Fruit fly (Drosophila melanogaster) whole organism, embryonic: ENCODE measurements around the gene CG11168.

Experiments
- Atf6 ChIP-seq: fragments of 200-800 bp; sonication (Bioruptor generic); IDR thresholded peaks from 2 replicates; pipeline ENCODE4 v1.3.6; 2022; ENCODE audit warnings: missing biosample characterization, missing genetic modification characterization
- Bdp1 ChIP-seq: fragments of 200-800 bp; sonication (Bioruptor generic); optimal IDR thresholded peaks from 3 replicates; lab custom pipeline; 2016; ENCODE audit warnings: missing biosample characterization, missing genetic modification characterization
- Bgb ChIP-seq: fragments of 200-800 bp; sonication (Bioruptor generic); IDR thresholded peaks from 2 replicates; pipeline ENCODE4 v1.3.6; 2022; ENCODE audit warnings: missing biosample characterization, missing genetic modification characterization; ENCODE audit not compliant: partially characterized antibody
- CG10321 ChIP-seq: fragments of 200-800 bp; sonication (Bioruptor generic); IDR thresholded peaks from 2 replicates; pipeline ENCODE4 v1.3.6; 2022; ENCODE audit warnings: missing biosample characterization, missing genetic modification characterization
- CG14710 ChIP-seq: fragments of 200-800 bp; sonication (Bioruptor generic); optimal IDR thresholded peaks from 3 replicates; lab custom pipeline; 2019; ENCODE audit warnings: missing biosample characterization, mild to moderate bottlenecking, missing genetic modification characterization, moderate library complexity
- CG15011 ChIP-seq: fragments of 200-800 bp; sonication (Bioruptor generic); optimal IDR thresholded peaks from 3 replicates; lab custom pipeline; 2018; ENCODE audit warnings: missing biosample characterization, mild to moderate bottlenecking, missing genetic modification characterization
- CG1529 ChIP-seq: fragments of 200-800 bp; sonication (Bioruptor generic); optimal IDR thresholded peaks from 3 replicates; lab custom pipeline; 2018; ENCODE audit warnings: missing biosample characterization, missing genetic modification characterization
- CG15479 ChIP-seq: fragments of 200-800 bp; sonication (Bioruptor generic); optimal IDR thresholded peaks from 3 replicates; lab custom pipeline; 2019; ENCODE audit warnings: missing biosample characterization, mild to moderate bottlenecking, missing genetic modification characterization, moderate library complexity
- CG15514 ChIP-seq: fragments of 200-800 bp; sonication (Bioruptor generic); optimal IDR thresholded peaks from 3 replicates; lab custom pipeline; 2017; ENCODE audit warnings: missing biosample characterization, missing genetic modification characterization, mild to moderate bottlenecking, moderate library complexity, missing genetic modification reagents
- CG16813 ChIP-seq: fragments of 200-800 bp; sonication (Bioruptor generic); IDR thresholded peaks from 3 replicates; pipeline ENCODE4 v1.3.6; 2022; ENCODE audit warnings: missing biosample characterization, missing genetic modification characterization; ENCODE audit not compliant: partially characterized antibody
- CG1832 ChIP-seq: fragments of 200-800 bp; sonication (Bioruptor generic); optimal IDR thresholded peaks from 2 replicates; lab custom pipeline; 2017; ENCODE audit warnings: missing biosample characterization, mild to moderate bottlenecking, missing genetic modification characterization, inconsistent platforms
- CG3726 ChIP-seq: fragments of 200-800 bp; sonication (Bioruptor generic); IDR thresholded peaks from 3 replicates; pipeline ENCODE4, ENCODE4 v1.3.6; 2022; ENCODE audit warnings: missing biosample characterization, missing genetic modification characterization
- CG3847 ChIP-seq: fragments of 200-800 bp; sonication (Bioruptor generic); IDR thresholded peaks from 2 replicates; pipeline ENCODE4 v1.3.6; 2022; ENCODE audit warnings: missing biosample characterization, missing genetic modification characterization
- CG42726 ChIP-seq: fragments of 200-800 bp; sonication (Bioruptor generic); IDR thresholded peaks from 2 replicates; pipeline ENCODE4 v1.3.6; 2022; ENCODE audit warnings: missing biosample characterization, missing genetic modification characterization; ENCODE audit not compliant: partially characterized antibody
- CG6791 ChIP-seq: fragments of 200-800 bp; sonication (Bioruptor generic); IDR thresholded peaks from 3 replicates; pipeline ENCODE4 v1.3.6; 2022; ENCODE audit warnings: missing biosample characterization, missing genetic modification characterization; ENCODE audit not compliant: partially characterized antibody
- CG8478 ChIP-seq: fragments of >200 bp; optimal IDR thresholded peaks from 2 replicates; lab custom pipeline; 2018
- Doc3 ChIP-seq: fragments of 200-800 bp; sonication (Bioruptor generic); IDR thresholded peaks from 3 replicates; pipeline ENCODE4 v1.3.6; 2022; ENCODE audit warnings: missing biosample characterization, missing genetic modification characterization; ENCODE audit not compliant: partially characterized antibody
- Dref ChIP-seq: fragments of 200-800 bp; sonication (Bioruptor generic); IDR thresholded peaks from 2 replicates; pipeline ENCODE4 v1.3.6; 2022; ENCODE audit warnings: missing biosample characterization, missing genetic modification characterization
- Drgx ChIP-seq: fragments of 200-800 bp; sonication (Bioruptor generic); IDR thresholded peaks from 2 replicates; pipeline ENCODE4 v1.3.6; 2022; ENCODE audit warnings: missing biosample characterization, missing genetic modification characterization
- Gsc ChIP-seq: fragments of 200-800 bp; sonication (Bioruptor generic); IDR thresholded peaks from 2 replicates; pipeline ENCODE4 v1.3.6; 2022; ENCODE audit warnings: missing biosample characterization, missing genetic modification characterization
- Hey ChIP-seq: fragments of 200-800 bp; sonication (Bioruptor generic); optimal IDR thresholded peaks from 3 replicates; lab custom pipeline; 2018; ENCODE audit warnings: missing biosample characterization, mild to moderate bottlenecking, missing genetic modification characterization
- MESR4 ChIP-seq: fragments of 200-800 bp; sonication (Bioruptor generic); optimal IDR thresholded peaks from 2 replicates; lab custom pipeline; 2018; ENCODE audit warnings: missing biosample characterization, mild to moderate bottlenecking, missing genetic modification characterization, moderate library complexity
- Med ChIP-seq: fragments of 200-800 bp; sonication (Bioruptor generic); peaks from one replicate; lab custom pipeline; 2016; ENCODE audit warnings: missing biosample characterization, missing genetic modification characterization, mild to moderate bottlenecking, inconsistent platforms, moderate library complexity
- Myb ChIP-seq: fragments of 200-800 bp; sonication (Bioruptor generic); optimal IDR thresholded peaks from 2 replicates; lab custom pipeline; 2016; ENCODE audit warnings: missing biosample characterization, missing genetic modification characterization
- Nf-YC ChIP-seq: fragments of 200-800 bp; optimal IDR thresholded peaks from 3 replicates; lab custom pipeline; 2019; ENCODE audit warnings: missing biosample characterization, mild to moderate bottlenecking, missing genetic modification characterization, moderate library complexity
- Scr ChIP-seq: fragments of 200-800 bp; sonication (Bioruptor generic); IDR thresholded peaks from 2 replicates; pipeline ENCODE4 v1.3.6; 2022; ENCODE audit warnings: missing biosample characterization, missing genetic modification characterization; ENCODE audit not compliant: partially characterized antibody
- YL-1 ChIP-seq: fragments of 200-800 bp; sonication (Bioruptor generic); optimal IDR thresholded peaks from 3 replicates; lab custom pipeline; 2017; ENCODE audit warnings: missing biosample characterization, mild to moderate bottlenecking, missing genetic modification characterization
- amos ChIP-seq: fragments of 200-800 bp; sonication (Bioruptor generic); IDR thresholded peaks from 2 replicates; pipeline ENCODE4 v1.3.6; 2022; ENCODE audit warnings: missing biosample characterization, missing genetic modification characterization; ENCODE audit not compliant: partially characterized antibody
- aop ChIP-seq: fragments of 200-800 bp; sonication (Bioruptor generic); IDR thresholded peaks from 2 replicates; pipeline ENCODE4 v1.3.6; 2022; ENCODE audit warnings: missing biosample characterization, missing genetic modification characterization
- ara ChIP-seq: fragments of 200-800 bp; sonication (Bioruptor generic); IDR thresholded peaks from 2 replicates; pipeline ENCODE4 v1.3.6; 2022; ENCODE audit warnings: missing biosample characterization, missing genetic modification characterization
- ato ChIP-seq: fragments of 200-800 bp; sonication (Bioruptor generic); IDR thresholded peaks from 2 replicates; pipeline ENCODE4 v1.3.6; 2022; ENCODE audit warnings: missing biosample characterization, missing genetic modification characterization; ENCODE audit not compliant: partially characterized antibody
- bcd ChIP-seq: fragments of 200-800 bp; sonication (Bioruptor generic); optimal IDR thresholded peaks from 2 replicates; lab custom pipeline; 2017; ENCODE audit warnings: missing biosample characterization, mild to moderate bottlenecking, missing genetic modification characterization
- bsh ChIP-seq, 2 experiments: fragments of 200-800 bp; sonication (Bioruptor generic); optimal IDR thresholded peaks; 2 replicates each; lab custom pipeline; 2017 to 2018; ENCODE audit warnings: mild to moderate bottlenecking in 2 of 2, missing biosample characterization in 2 of 2, missing genetic modification characterization in 2 of 2, moderate library complexity in 1 of 2
- cas ChIP-seq: fragments of 200-800 bp; sonication (Bioruptor generic); IDR thresholded peaks from 2 replicates; pipeline ENCODE4 v1.3.6; 2022; ENCODE audit warnings: missing biosample characterization, missing genetic modification characterization
- fd96Cb ChIP-seq: fragments of 200-800 bp; sonication (Bioruptor generic); optimal IDR thresholded peaks from 2 replicates; lab custom pipeline; 2018; ENCODE audit warnings: missing biosample characterization, mild to moderate bottlenecking, missing genetic modification characterization, moderate library complexity
- gro ChIP-seq: fragments of 200-800 bp; sonication (Bioruptor generic); optimal IDR thresholded peaks from 2 replicates; lab custom pipeline; 2016; ENCODE audit warnings: missing biosample characterization, missing genetic modification characterization
- ken ChIP-seq: fragments of 200-800 bp; sonication (Bioruptor generic); IDR thresholded peaks from 3 replicates; pipeline ENCODE4 v1.3.6; 2022; ENCODE audit warnings: missing biosample characterization, missing genetic modification characterization
- pita ChIP-seq: fragments of 200-800 bp; sonication (Bioruptor generic); optimal IDR thresholded peaks from 2 replicates; lab custom pipeline; 2017; ENCODE audit warnings: missing biosample characterization, mild to moderate bottlenecking, missing genetic modification characterization
- row ChIP-seq: fragments of 200-800 bp; sonication (Bioruptor generic); IDR thresholded peaks from 3 replicates; pipeline ENCODE4 v1.3.6; 2022; ENCODE audit warnings: missing biosample characterization, missing genetic modification characterization
- seq ChIP-seq: fragments of 200-800 bp; sonication (Bioruptor generic); IDR thresholded peaks from 2 replicates; pipeline ENCODE4 v1.3.6; 2022; ENCODE audit warnings: missing biosample characterization, missing genetic modification characterization
- slbo ChIP-seq: fragments of 200-800 bp; sonication (Bioruptor generic); IDR thresholded peaks from 2 replicates; pipeline ENCODE4 v1.3.6; 2022; ENCODE audit warnings: missing biosample characterization, missing genetic modification characterization
- sna ChIP-seq: fragments of 200-800 bp; sonication (Bioruptor generic); IDR thresholded peaks from 2 replicates; pipeline ENCODE4 v1.3.6; 2022; ENCODE audit warnings: missing biosample characterization, missing genetic modification characterization; ENCODE audit not compliant: partially characterized antibody
- sqz ChIP-seq: fragments of 200-800 bp; sonication (Bioruptor generic); optimal IDR thresholded peaks from 3 replicates; lab custom pipeline; 2018; ENCODE audit warnings: missing biosample characterization, mild to moderate bottlenecking, missing genetic modification characterization
- ssp ChIP-seq: fragments of 200-800 bp; sonication (Bioruptor generic); IDR thresholded peaks from 2 replicates; pipeline ENCODE4 v1.3.6; 2022; ENCODE audit warnings: missing biosample characterization, missing genetic modification characterization
- stwl ChIP-seq: fragments of 200-800 bp; sonication (Bioruptor generic); optimal IDR thresholded peaks from 3 replicates; lab custom pipeline; 2018; ENCODE audit warnings: missing biosample characterization, mild to moderate bottlenecking, missing genetic modification characterization, moderate library complexity
- sug ChIP-seq: fragments of 200-800 bp; optimal IDR thresholded peaks from 2 replicates; lab custom pipeline; 2019; ENCODE audit warnings: missing biosample characterization, mild to moderate bottlenecking, missing genetic modification characterization, moderate library complexity
- tgo ChIP-seq: fragments of 200-800 bp; sonication (Bioruptor generic); IDR thresholded peaks from 3 replicates; pipeline ENCODE4 v1.3.6; 2022; ENCODE audit warnings: missing biosample characterization, missing genetic modification characterization
- tin ChIP-seq: fragments of 200-800 bp; sonication (Bioruptor generic); optimal IDR thresholded peaks from 3 replicates; lab custom pipeline; 2016; ENCODE audit warnings: missing biosample characterization, missing genetic modification characterization
- zf30C ChIP-seq: fragments of 200-800 bp; sonication (Bioruptor generic); optimal IDR thresholded peaks from 3 replicates; lab custom pipeline; 2018; ENCODE audit warnings: missing biosample characterization, mild to moderate bottlenecking, missing genetic modification characterization
- zfh1 ChIP-seq: fragments of 200-800 bp; sonication (Bioruptor generic); IDR thresholded peaks from 3 replicates; pipeline ENCODE4 v1.3.6; 2022; ENCODE audit warnings: missing biosample characterization, missing genetic modification characterization

CG11168 gene

DNA sequence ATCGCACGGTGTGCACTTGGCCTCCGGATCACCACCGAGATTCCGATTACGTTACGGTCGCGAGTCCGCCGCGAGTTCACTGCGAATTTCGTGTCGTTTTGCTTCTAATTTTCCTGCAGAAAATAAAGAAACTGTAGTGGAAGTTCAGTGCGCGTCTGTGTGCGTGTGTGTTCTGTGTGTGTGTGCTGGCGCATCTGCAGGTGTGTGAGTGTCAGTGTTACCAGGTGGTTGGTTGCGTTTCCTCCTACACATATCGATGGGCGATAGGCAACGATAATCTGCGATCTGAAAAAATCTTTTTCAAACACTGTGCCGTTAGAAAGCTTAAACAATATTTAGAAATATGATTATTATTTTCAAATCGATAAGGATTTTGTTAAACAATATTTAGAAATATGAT lies 20.1 kb downstream of the CG11168 start, which contains the start of gene Osbp (continued):
- peak; percentile 94 for TF ChIP-seq Dref (GFP tag; lab: Robert Waterston, UW)
- no peak for TF ChIP-seq CG10321 (GFP tag; lab: Robert Waterston, UW)
- no peak for TF ChIP-seq tgo (GFP tag; lab: Robert Waterston, UW)
- TF ChIP-seq amos (GFP tag; lab: Robert Waterston, UW) = peak; percentile 70
- TF ChIP-seq Nf-YC = peak; percentile 93
- TF ChIP-seq Med = peak; percentile 84
- TF ChIP-seq sna (GFP tag; lab: Robert Waterston, UW) = peak; percentile 41; the same call in 1 of the 2 replicates
- TF ChIP-seq Drgx = no peak
- no peak for TF ChIP-seq ssp (GFP tag; lab: Robert Waterston, UW)
- no peak for TF ChIP-seq bsh (GFP tag; optimal IDR thresholded peaks at IDR 0.05; lab: Kevin White, UChicago)
- TF ChIP-seq CG1832 (GFP tag; lab: Kevin White, UChicago) = no peak
- TF ChIP-seq tin (GFP tag; lab: Kevin White, UChicago) = no peak
- TF ChIP-seq CG1529 (GFP tag; lab: Kevin White, UChicago) = no peak
- peak; percentile 62 for TF ChIP-seq CG16813
- peak; percentile 34 for TF ChIP-seq sug
- peak; percentile 57 for TF ChIP-seq Scr (GFP tag; lab: Robert Waterston, UW)
- no peak for TF ChIP-seq fd96Cb (tag; lab: Kevin White, UChicago)
- no peak for TF ChIP-seq Bdp1 (GFP tag; lab: Kevin White, UChicago)
- TF ChIP-seq Atf6 (GFP tag; lab: Robert Waterston, UW) = no peak
- TF ChIP-seq sqz (GFP tag; lab: Kevin White, UChicago) = no peak
- TF ChIP-seq CG42726 = peak; percentile 70
- TF ChIP-seq row (GFP tag; lab: Robert Waterston, UW) = peak; percentile 41; the same call in 2 of the 3 replicates
- peak; percentile 46; the same call in 1 of the 3 replicates for TF ChIP-seq Doc3 (GFP tag; lab: Robert Waterston, UW)
- TF ChIP-seq Gsc = no peak
- peak; percentile 86 for TF ChIP-seq YL-1 (GFP tag; lab: Kevin White, UChicago)
- no peak for TF ChIP-seq ken (GFP tag; lab: Robert Waterston, UW)
- peak; percentile 96 for TF ChIP-seq Myb (GFP tag; lab: Kevin White, UChicago)
- TF ChIP-seq stwl = peak; percentile 78
- TF ChIP-seq ara (GFP tag; lab: Robert Waterston, UW) = no peak
- TF ChIP-seq gro (GFP tag; lab: Kevin White, UChicago) = no peak
- TF ChIP-seq CG14710 (tag; lab: Kevin White, UChicago) = peak; percentile 40
- TF ChIP-seq pita (GFP tag; lab: Kevin White, UChicago) = no peak
- TF ChIP-seq zfh1 = 0 out of 3 replicates have a peak, but pooled peaks have one; percentile 15
- peak; percentile 75 for TF ChIP-seq CG6791 (GFP tag; lab: Robert Waterston, UW)
- peak; percentile 58; the same call in 1 of the 2 replicates for TF ChIP-seq ato (GFP tag; lab: Robert Waterston, UW)
- TF ChIP-seq bcd (GFP tag; lab: Kevin White, UChicago) = no peak
- TF ChIP-seq seq = no peak
- peak; percentile 71 for TF ChIP-seq CG15514 (GFP tag; lab: Kevin White, UChicago)
- TF ChIP-seq CG3726 (GFP tag; lab: Robert Waterston, UW) = no peak
- peak; percentile 47; the same call in 1 of the 2 replicates for TF ChIP-seq cas (GFP tag; lab: Robert Waterston, UW)
- peak; percentile 59; the same call in 1 of the 2 replicates for TF ChIP-seq aop (GFP tag; lab: Robert Waterston, UW)
- TF ChIP-seq CG8478 (lab: Kevin White, UChicago) = peak; percentile 73
- TF ChIP-seq zf30C (GFP tag; lab: Kevin White, UChicago) = no peak
- TF ChIP-seq CG15011 = no peak
- TF ChIP-seq CG3847 = peak; percentile 39; the same call in 1 of the 2 replicates
- no peak for TF ChIP-seq CG15479 (GFP tag; lab: Kevin White, UChicago)
- peak; percentile 77 for TF ChIP-seq Bgb
- no peak for TF ChIP-seq Hey (tag; lab: Kevin White, UChicago)
- 0 out of 2 replicates have a peak, but pooled peaks have one; percentile 13 for TF ChIP-seq slbo (GFP tag; lab: Robert Waterston, UW)
- TF ChIP-seq MESR4 = peak; percentile 94
